Fruit fly (Drosophila melanogaster) whole organism, embryonic: ENCODE data around the gene CG13299.
A peak's percentile ranks its signal among the peaks of the same experiment; 100 is the strongest.

ENCODE experiments used
- Asciz ChIP-seq: fragments of 200-800 bp; sonication (Bioruptor generic); optimal IDR thresholded peaks from 2 replicates; lab custom pipeline; 2017; ENCODE audit warnings: missing biosample characterization, mild to moderate bottlenecking, missing genetic modification characterization, missing genetic modification reagents
- CG10431 ChIP-seq: fragments of 200-800 bp; sonication (Bioruptor generic); optimal IDR thresholded peaks from 3 replicates; lab custom pipeline; 2018; ENCODE audit warnings: missing biosample characterization, mild to moderate bottlenecking, missing genetic modification characterization
- CG10979 ChIP-seq: fragments of 200-800 bp; sonication (Bioruptor generic); optimal IDR thresholded peaks from 2 replicates; lab custom pipeline; 2018; ENCODE audit warnings: missing biosample characterization, mild to moderate bottlenecking, missing genetic modification characterization, moderate library complexity
- CG13894 ChIP-seq: fragments of 200-800 bp; sonication (Bioruptor generic); optimal IDR thresholded peaks from 3 replicates; lab custom pipeline; 2018; ENCODE audit warnings: missing biosample characterization, mild to moderate bottlenecking, missing genetic modification characterization, moderate library complexity
- CG14441 ChIP-seq: fragments of 200-800 bp; sonication (Bioruptor generic); IDR thresholded peaks from 2 replicates; pipeline ENCODE4 v1.3.6; 2022; ENCODE audit warnings: missing biosample characterization, missing genetic modification characterization
- CG14710 ChIP-seq: fragments of 200-800 bp; sonication (Bioruptor generic); optimal IDR thresholded peaks from 3 replicates; lab custom pipeline; 2019; ENCODE audit warnings: missing biosample characterization, mild to moderate bottlenecking, missing genetic modification characterization, moderate library complexity
- CG15011 ChIP-seq: fragments of 200-800 bp; sonication (Bioruptor generic); optimal IDR thresholded peaks from 3 replicates; lab custom pipeline; 2018; ENCODE audit warnings: missing biosample characterization, mild to moderate bottlenecking, missing genetic modification characterization
- CG15269 ChIP-seq: fragments of 200-800 bp; sonication (Bioruptor generic); optimal IDR thresholded peaks from 2 replicates; lab custom pipeline; 2018; ENCODE audit warnings: missing biosample characterization, mild to moderate bottlenecking, missing genetic modification characterization, moderate library complexity
- CG15601 ChIP-seq: fragments of 200-800 bp; sonication (Bioruptor generic); optimal IDR thresholded peaks from 3 replicates; lab custom pipeline; 2019; ENCODE audit warnings: missing biosample characterization, mild to moderate bottlenecking, missing genetic modification characterization, moderate library complexity
- CG17912 ChIP-seq: fragments of 200-800 bp; sonication (Bioruptor generic); optimal IDR thresholded peaks from 2 replicates; lab custom pipeline; 2018; ENCODE audit warnings: missing biosample characterization, mild to moderate bottlenecking, missing genetic modification characterization
- CG1792 ChIP-seq: fragments of 200-800 bp; sonication (Bioruptor generic); optimal IDR thresholded peaks from 2 replicates; lab custom pipeline; 2016; ENCODE audit warnings: missing biosample characterization, missing genetic modification characterization
- CG18476 ChIP-seq: fragments of 200-800 bp; sonication (Bioruptor generic); optimal IDR thresholded peaks from 2 replicates; lab custom pipeline; 2016; ENCODE audit warnings: missing biosample characterization, mild to moderate bottlenecking, missing genetic modification characterization
- CG18619 ChIP-seq: fragments of 200-800 bp; sonication (Bioruptor generic); optimal IDR thresholded peaks from 3 replicates; lab custom pipeline; 2017; ENCODE audit warnings: missing biosample characterization, mild to moderate bottlenecking, missing genetic modification characterization
- CG2116 ChIP-seq: fragments of 200-800 bp; sonication (Bioruptor generic); optimal IDR thresholded peaks from 3 replicates; lab custom pipeline; 2018; ENCODE audit warnings: missing biosample characterization, mild to moderate bottlenecking, missing genetic modification characterization
- CG2199 ChIP-seq: fragments of 200-800 bp; sonication (Bioruptor generic); IDR thresholded peaks from 3 replicates; pipeline ENCODE4 v1.3.6; 2022; ENCODE audit warnings: missing biosample characterization, missing genetic modification characterization
- CG2202 ChIP-seq: fragments of 200-800 bp; sonication (Bioruptor generic); optimal IDR thresholded peaks from 2 replicates; lab custom pipeline; 2018; ENCODE audit warnings: missing biosample characterization, mild to moderate bottlenecking, missing genetic modification characterization
- CG2889 ChIP-seq: fragments of 200-800 bp; sonication (Bioruptor generic); IDR thresholded peaks from 3 replicates; pipeline ENCODE4 v1.3.6; 2022; ENCODE audit warnings: missing biosample characterization, missing genetic modification characterization
- CG32532 ChIP-seq: fragments of 200-800 bp; sonication (Bioruptor generic); IDR thresholded peaks from 2 replicates; pipeline ENCODE4 v1.3.6; 2022; ENCODE audit warnings: missing biosample characterization, missing genetic modification characterization
- CG3281 ChIP-seq: fragments of 200-800 bp; sonication (Bioruptor generic); optimal IDR thresholded peaks from 3 replicates; lab custom pipeline; 2017; ENCODE audit warnings: missing biosample characterization, mild to moderate bottlenecking, missing genetic modification characterization
- CG4328 ChIP-seq: fragments of 200-800 bp; sonication (Bioruptor generic); optimal IDR thresholded peaks from 3 replicates; lab custom pipeline; 2017; ENCODE audit warnings: missing biosample characterization, missing genetic modification reagents, missing genetic modification characterization
- CG4360 ChIP-seq: fragments of 200-800 bp; sonication (Bioruptor generic); IDR thresholded peaks from 2 replicates; pipeline ENCODE4 v1.3.6; 2022; ENCODE audit warnings: missing biosample characterization, missing genetic modification characterization
- CG6175 ChIP-seq: fragments of 200-800 bp; sonication (Bioruptor generic); IDR thresholded peaks from 3 replicates; pipeline ENCODE4 v1.3.6; 2022; ENCODE audit warnings: missing biosample characterization, missing genetic modification characterization
- CG7987 ChIP-seq: fragments of 200-800 bp; sonication (Bioruptor generic); optimal IDR thresholded peaks from 2 replicates; lab custom pipeline; 2018; ENCODE audit warnings: missing biosample characterization, mild to moderate bottlenecking, missing genetic modification characterization, moderate library complexity
- CG8478 ChIP-seq: fragments of >200 bp; optimal IDR thresholded peaks from 2 replicates; lab custom pipeline; 2018
- CG9609 ChIP-seq: fragments of 200-800 bp; sonication (Bioruptor generic); optimal IDR thresholded peaks from 3 replicates; lab custom pipeline; 2016; ENCODE audit warnings: missing biosample characterization, missing genetic modification characterization
- CHES-1-like ChIP-seq: fragments of 200-800 bp; sonication (Bioruptor generic); optimal IDR thresholded peaks from 2 replicates; lab custom pipeline; 2016; ENCODE audit warnings: missing biosample characterization, missing genetic modification characterization
- HLHmδ ChIP-seq: fragments of 200-800 bp; sonication (Bioruptor generic); optimal IDR thresholded peaks from 2 replicates; lab custom pipeline; 2018; ENCODE audit warnings: missing biosample characterization, mild to moderate bottlenecking, missing genetic modification characterization, moderate library complexity
- HmgD ChIP-seq: fragments of 200-800 bp; sonication (Bioruptor generic); optimal IDR thresholded peaks from 3 replicates; lab custom pipeline; 2016; ENCODE audit warnings: missing biosample characterization, missing genetic modification characterization
- Jarid2 ChIP-seq: fragments of 200-800 bp; sonication (Bioruptor generic); optimal IDR thresholded peaks from 3 replicates; lab custom pipeline; 2017; ENCODE audit warnings: mild to moderate bottlenecking, missing biosample characterization, missing genetic modification reagents, missing genetic modification characterization
- MTF-1 ChIP-seq: fragments of 200-800 bp; sonication (Bioruptor generic); optimal IDR thresholded peaks from 2 replicates; lab custom pipeline; 2018; ENCODE audit warnings: missing biosample characterization, mild to moderate bottlenecking, missing genetic modification characterization, borderline replicate concordance
- Meics ChIP-seq: fragments of 200-800 bp; sonication (Bioruptor generic); optimal IDR thresholded peaks from 2 replicates; lab custom pipeline; 2017; ENCODE audit warnings: missing biosample characterization, mild to moderate bottlenecking, missing genetic modification characterization
- Nf-YB ChIP-seq: fragments of 200-800 bp; sonication (Bioruptor generic); optimal IDR thresholded peaks from 3 replicates; lab custom pipeline; 2019; ENCODE audit warnings: missing biosample characterization, mild to moderate bottlenecking, missing genetic modification characterization, moderate library complexity
- Nf-YC ChIP-seq: fragments of 200-800 bp; optimal IDR thresholded peaks from 3 replicates; lab custom pipeline; 2019; ENCODE audit warnings: missing biosample characterization, mild to moderate bottlenecking, missing genetic modification characterization, moderate library complexity
- Opbp ChIP-seq: fragments of 200-800 bp; sonication (Bioruptor generic); IDR thresholded peaks from 3 replicates; pipeline ENCODE4 v1.3.6; 2022; ENCODE audit warnings: missing biosample characterization, missing genetic modification characterization; ENCODE audit not compliant: partially characterized antibody
- Stat92E ChIP-seq, 3 experiments: fragments of >200 bp in 2 of 3; fragments of 200-800 bp in 1 of 3; sonication (Bioruptor generic) in 1 of 3; optimal IDR thresholded peaks; 2 replicates each; lab custom pipeline; 2017 to 2019; ENCODE audit warnings: missing biosample characterization in 3 of 3, missing genetic modification characterization in 3 of 3, mild to moderate bottlenecking in 1 of 3, moderate library complexity in 1 of 3
- YL-1 ChIP-seq: fragments of 200-800 bp; sonication (Bioruptor generic); optimal IDR thresholded peaks from 3 replicates; lab custom pipeline; 2017; ENCODE audit warnings: missing biosample characterization, mild to moderate bottlenecking, missing genetic modification characterization
- ac ChIP-seq: fragments of 200-800 bp; sonication (Bioruptor generic); optimal IDR thresholded peaks from 3 replicates; lab custom pipeline; 2017; ENCODE audit warnings: missing biosample characterization, mild to moderate bottlenecking, missing genetic modification characterization
- ash1 ChIP-seq: fragments of 200-800 bp; sonication (Bioruptor generic); optimal IDR thresholded peaks from 2 replicates; lab custom pipeline; 2018; ENCODE audit warnings: missing biosample characterization, mild to moderate bottlenecking, missing genetic modification characterization
- cg ChIP-seq: fragments of 200-800 bp; sonication (Bioruptor generic); optimal IDR thresholded peaks from 3 replicates; lab custom pipeline; 2019; ENCODE audit warnings: missing biosample characterization, mild to moderate bottlenecking, missing genetic modification characterization, moderate library complexity
- dmrt11E ChIP-seq: fragments of 200-800 bp; sonication (Bioruptor generic); optimal IDR thresholded peaks from 3 replicates; lab custom pipeline; 2018; ENCODE audit warnings: missing biosample characterization, mild to moderate bottlenecking, missing genetic modification characterization, moderate library complexity
- esg ChIP-seq: fragments of 200-800 bp; sonication (Bioruptor generic); conservative IDR thresholded peaks from 2 replicates; pipeline ENCODE4 v1.3.6; 2022; ENCODE audit warnings: missing biosample characterization, missing genetic modification characterization
- gcm2 ChIP-seq: fragments of 200-800 bp; sonication (Bioruptor generic); optimal IDR thresholded peaks from 2 replicates; lab custom pipeline; 2016; ENCODE audit warnings: missing biosample characterization, missing genetic modification characterization
- insv ChIP-seq, 2 experiments: fragments of 200-800 bp; sonication (Bioruptor generic); optimal IDR thresholded peaks; 3 replicates each; lab custom pipeline; 2016 to 2018; ENCODE audit warnings: missing biosample characterization in 2 of 2, missing genetic modification characterization in 2 of 2
- onecut ChIP-seq: fragments of 200-800 bp; sonication (Bioruptor generic); IDR thresholded peaks from 2 replicates; pipeline ENCODE4 v1.3.6; 2022; ENCODE audit warnings: missing biosample characterization, missing genetic modification characterization
- pros ChIP-seq: fragments of 200-800 bp; sonication (Bioruptor generic); optimal IDR thresholded peaks from 3 replicates; lab custom pipeline; 2019; ENCODE audit warnings: missing biosample characterization, mild to moderate bottlenecking, missing genetic modification characterization, moderate library complexity
- sd ChIP-seq: fragments of 200-800 bp; sonication (Bioruptor generic); optimal IDR thresholded peaks from 3 replicates; lab custom pipeline; 2018; ENCODE audit warnings: missing biosample characterization, mild to moderate bottlenecking, missing genetic modification characterization, moderate library complexity
- tgo ChIP-seq: fragments of 200-800 bp; sonication (Bioruptor generic); IDR thresholded peaks from 3 replicates; pipeline ENCODE4 v1.3.6; 2022; ENCODE audit warnings: missing biosample characterization, missing genetic modification characterization
- twi ChIP-seq: fragments of 200-800 bp; optimal IDR thresholded peaks from 2 replicates; lab custom pipeline; 2019; ENCODE audit warnings: missing biosample characterization, mild to moderate bottlenecking, missing genetic modification characterization, moderate library complexity

CG13299 gene

dm6 chr3L:6215976-6216786 is 16.0 kb downstream of the CG13299 start (continued):
- TF ChIP-seq HmgD (GFP tag; lab: Kevin White, UChicago) = no peak
- no peak for TF ChIP-seq sd (tag; lab: Kevin White, UChicago)
- TF ChIP-seq CG15601 (tag; lab: Kevin White, UChicago) = no peak
- no peak for TF ChIP-seq CG9609 (GFP tag; lab: Kevin White, UChicago)
- no peak for TF ChIP-seq CG32532
- no peak for TF ChIP-seq CG1792 (GFP tag; lab: Kevin White, UChicago)
- no peak for TF ChIP-seq CG15269 (tag; lab: Kevin White, UChicago)
- no peak for TF ChIP-seq CG8478
- TF ChIP-seq CG4328 (GFP tag; lab: Kevin White, UChicago) = peak; percentile 57
- peak; percentile 53 for TF ChIP-seq Meics (GFP tag; lab: Kevin White, UChicago)
- TF ChIP-seq tgo (GFP tag; lab: Robert Waterston, UW) = no peak
- TF ChIP-seq YL-1 (GFP tag; lab: Kevin White, UChicago) = no peak
- no peak for TF ChIP-seq esg
- no peak for TF ChIP-seq CG4360 (GFP tag; lab: Robert Waterston, UW)
- peak; percentile 54 for TF ChIP-seq onecut (GFP tag; lab: Robert Waterston, UW)
- TF ChIP-seq CG18476 (GFP tag; lab: Kevin White, UChicago) = no peak
- no peak for TF ChIP-seq CG17912
- peak; percentile 18 for TF ChIP-seq CG2116 (GFP tag; lab: Kevin White, UChicago)
- peak; percentile 27 for TF ChIP-seq CG10979
- TF ChIP-seq CG10431 (GFP tag; lab: Kevin White, UChicago) = no peak
- no peak for TF ChIP-seq Asciz (GFP tag; lab: Kevin White, UChicago)
- peak; percentile 88 for TF ChIP-seq twi (tag; lab: Kevin White, UChicago)
- TF ChIP-seq CG2889 (GFP tag; lab: Robert Waterston, UW) = no peak
- TF ChIP-seq Stat92E (GFP tag; optimal IDR thresholded peaks at IDR 0.05; lab: Kevin White, UChicago) = peak in 1 of 3 experiments; percentile 54
- TF ChIP-seq ash1 (GFP tag; lab: Kevin White, UChicago) = no peak
- peak; percentile 28 for TF ChIP-seq Jarid2 (GFP tag; lab: Kevin White, UChicago)
- TF ChIP-seq CG6175 (GFP tag; lab: Robert Waterston, UW) = peak; percentile 56; the same call in 2 of the 3 replicates
- TF ChIP-seq cg (GFP tag; lab: Kevin White, UChicago) = peak; percentile 43
- TF ChIP-seq Opbp (GFP tag; lab: Robert Waterston, UW) = no peak
- peak; percentile 81 for TF ChIP-seq CG7987 (GFP tag; lab: Kevin White, UChicago)
- TF ChIP-seq CG13894 (tag; lab: Kevin White, UChicago) = no peak
- TF ChIP-seq Nf-YB (GFP tag; lab: Kevin White, UChicago) = peak; percentile 24
- TF ChIP-seq MTF-1 (GFP tag; lab: Kevin White, UChicago) = peak; percentile 70
- no peak for TF ChIP-seq gcm2 (GFP tag; lab: Kevin White, UChicago)
- TF ChIP-seq pros (GFP tag; lab: Kevin White, UChicago) = peak; percentile 58
- TF ChIP-seq CG14441 (GFP tag; lab: Robert Waterston, UW) = no peak
- peak; percentile 42 for TF ChIP-seq CG18619 (GFP tag; lab: Kevin White, UChicago)
- peak in 1 of 2 experiments; percentile 18 for TF ChIP-seq insv (GFP tag; optimal IDR thresholded peaks at IDR 0.05; lab: Kevin White, UChicago)
- peak; percentile 11 for TF ChIP-seq dmrt11E (tag; lab: Kevin White, UChicago)
- no peak for TF ChIP-seq Nf-YC (tag; lab: Kevin White, UChicago)
- TF ChIP-seq CG2199 (GFP tag; lab: Robert Waterston, UW) = peak; percentile 49; the same call in 1 of the 3 replicates
- TF ChIP-seq CG15011 (GFP tag; lab: Kevin White, UChicago) = peak; percentile 62
- TF ChIP-seq CG2202 (tag; lab: Kevin White, UChicago) = peak; percentile 18
- no peak for TF ChIP-seq CG3281 (GFP tag; lab: Kevin White, UChicago)
- peak; percentile 58 for TF ChIP-seq CG14710 (tag; lab: Kevin White, UChicago)
- peak; percentile 22 for TF ChIP-seq HLHmδ (GFP tag; lab: Kevin White, UChicago)
- TF ChIP-seq ac (GFP tag; lab: Kevin White, UChicago) = peak; percentile 60
- TF ChIP-seq CHES-1-like (GFP tag; lab: Kevin White, UChicago) = no peak
